Worm (Caenorhabditis elegans) whole organism, young adult: Measurements from ENCODE around the gene cacn-1.

ENCODE experiments used
- F52B5.7 ChIP-seq: sonication (generic microtip); optimal IDR thresholded peaks from 2 replicates; lab custom pipeline; 2016; ENCODE audit warnings: mild to moderate bottlenecking, missing genetic modification characterization, missing compliant biosample characterization
- akir-1 ChIP-seq: fragments of 200-800 bp; sonication (Bioruptor generic); optimal IDR thresholded peaks from 2 replicates; lab custom pipeline; 2018; ENCODE audit warnings: mild to moderate bottlenecking, missing genetic modification characterization, moderate library complexity, missing compliant biosample characterization
- ama-1 ChIP-seq, 3 experiments: fragments of 150-350 bp in 1 of 3; sonication (generic microtip) in 2 of 3; optimal IDR thresholded peaks; 2 replicates each; lab custom pipeline; 2014 to 2018; ENCODE audit warnings: missing biosample characterization in 2 of 3, missing genetic modification characterization in 2 of 3, missing genetic modification reagents in 2 of 3
- bed-1 ChIP-seq: fragments of 200-800 bp; sonication (Bioruptor generic); IDR thresholded peaks from 2 replicates; pipeline ENCODE4 v1.3.6; 2022; ENCODE audit warnings: missing genetic modification reagents, missing genetic modification characterization, missing compliant biosample characterization
- ceh-100 ChIP-seq: fragments of 200-800 bp; sonication (Bioruptor generic); IDR thresholded peaks from 2 replicates; pipeline ENCODE4 v1.3.6; 2022; ENCODE audit warnings: missing genetic modification reagents, missing genetic modification characterization, missing compliant biosample characterization
- lin-35 ChIP-seq, 3 experiments: fragments of 150-350 bp in 2 of 3; sonication (generic microtip) in 1 of 3; optimal IDR thresholded peaks; 2 replicates each; lab custom pipeline; 2014 to 2018; ENCODE audit warnings: missing biosample characterization in 3 of 3, missing genetic modification characterization in 3 of 3, missing genetic modification reagents in 3 of 3
- nhr-80 ChIP-seq: sonication (generic microtip); optimal IDR thresholded peaks from 2 replicates; lab custom pipeline; 2016; ENCODE audit warnings: missing genetic modification characterization, missing compliant biosample characterization
- nhr-90 ChIP-seq: sonication (generic microtip); optimal IDR thresholded peaks from 2 replicates; lab custom pipeline; 2016; ENCODE audit warnings: missing genotype, mild to moderate bottlenecking, missing genetic modification characterization, missing compliant biosample characterization
- somi-1 ChIP-seq: fragments of 200-800 bp; sonication (Bioruptor generic); optimal IDR thresholded peaks from 2 replicates; lab custom pipeline; 2018; ENCODE audit warnings: mild to moderate bottlenecking, missing genetic modification characterization, missing compliant biosample characterization

DNA sequence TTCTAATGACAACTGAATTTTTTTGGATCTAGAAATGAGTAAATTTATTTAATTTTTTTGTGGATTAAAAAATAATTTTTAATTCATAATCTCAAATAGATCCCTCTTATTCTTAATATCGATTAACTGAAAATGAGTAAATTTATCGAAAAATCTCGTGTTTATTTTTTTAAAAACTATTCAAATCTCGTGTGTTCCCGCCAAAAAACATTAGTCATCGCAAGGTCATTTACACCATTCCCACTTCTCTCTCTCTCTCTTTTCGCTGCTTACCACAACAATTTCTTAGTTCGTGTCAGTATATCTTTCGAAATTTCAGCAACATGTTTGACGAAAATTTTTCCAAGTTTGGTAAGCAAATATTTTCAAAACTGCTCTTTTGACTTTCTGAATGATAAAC, 45.5 kb upstream of the cacn-1 start:
- no peak for TF ChIP-seq ceh-100 (GFP tag; lab: Robert Waterston, UW)
- TF ChIP-seq nhr-90, result no peak
- no peak for TF ChIP-seq lin-35 (GFP tag; optimal IDR thresholded peaks at IDR 0.05; lab: Kevin White, UChicago)
- no peak for TF ChIP-seq somi-1 (GFP tag; lab: Kevin White, UChicago)
- no peak for TF ChIP-seq bed-1 (GFP tag; lab: Robert Waterston, UW)
- no peak for TF ChIP-seq akir-1 (GFP tag; lab: Kevin White, UChicago)
- TF ChIP-seq ama-1 (optimal IDR thresholded peaks at IDR 0.05; lab: Kevin White, UChicago), result no peak
- no peak for TF ChIP-seq ama-1 (GFP tag; optimal IDR thresholded peaks at IDR 0.05; lab: Kevin White, UChicago)
- no peak for TF ChIP-seq F52B5.7 (tag; lab: Kevin White, UChicago)
- no peak for TF ChIP-seq nhr-80
